Fruit fly (Drosophila melanogaster): ENCODE data around the gene Hsp27.

- no peak for TF ChIP-seq CG13775 (GFP tag; optimal IDR thresholded peaks at IDR 0.05)
- no peak for TF ChIP-seq CG2129 (GFP tag; IDR thresholded peaks at IDR 0.05; ENCODE audit: partially characterized antibody)
- TF ChIP-seq Fer2 (tag; optimal IDR thresholded peaks at IDR 0.05), result no peak
- no peak for TF ChIP-seq sqz (GFP tag; optimal IDR thresholded peaks at IDR 0.05)
- TF ChIP-seq HLH3B (GFP tag; IDR thresholded peaks at IDR 0.05), result no peak
- no peak for TF ChIP-seq fd102C (GFP tag; optimal IDR thresholded peaks at IDR 0.05)
Observed at dm6 chr3L:9355555-9355954, 28.3 kb upstream of the Hsp27 start.
